Fruit fly (Drosophila melanogaster): Measurements from ENCODE around the gene Acsx4.

DNA sequence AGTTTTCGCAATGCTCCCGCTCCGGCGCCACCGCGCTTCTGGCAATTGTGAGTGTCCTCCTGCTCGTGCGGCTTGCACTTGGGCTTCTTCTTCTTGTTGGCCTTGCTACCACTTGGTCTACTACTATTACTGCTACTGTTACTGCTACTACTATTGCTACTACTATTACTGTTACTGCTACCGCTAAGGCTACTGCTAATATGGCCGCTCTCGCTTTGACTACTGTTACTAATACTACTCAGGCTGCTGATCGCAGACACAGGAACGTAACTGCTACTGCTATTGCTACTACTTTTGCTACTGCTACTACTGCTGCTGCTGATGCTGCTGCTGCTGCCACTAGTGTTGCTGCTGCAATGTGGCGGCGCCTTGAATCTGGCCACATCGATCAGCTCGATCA is 13.5 kb downstream of the Acsx4 start:
- TF ChIP-seq insv (optimal IDR thresholded peaks at IDR 0.05) (no peak), psq (optimal IDR thresholded peaks at IDR 0.05) (no peak), h (optimal IDR thresholded peaks at IDR 0.05) (no peak)
